Fruit fly (Drosophila melanogaster) whole organism, embryonic: ENCODE results near the gene Cyp4d20.

Experiments used
- Aef1 ChIP-seq: fragments of 200-800 bp; sonication (Bioruptor generic); IDR thresholded peaks from 3 replicates; pipeline ENCODE4 v1.3.6; 2022; ENCODE audit warnings: missing biosample characterization, missing genetic modification characterization
- CG10462 ChIP-seq: fragments of 200-800 bp; sonication (Bioruptor generic); optimal IDR thresholded peaks from 2 replicates; lab custom pipeline; 2016; ENCODE audit warnings: missing biosample characterization, missing genetic modification characterization
- CG10654 ChIP-seq: fragments of 200-800 bp; sonication (Bioruptor generic); optimal IDR thresholded peaks from 2 replicates; lab custom pipeline; 2016; ENCODE audit warnings: missing biosample characterization, missing genetic modification characterization
- CG11695 ChIP-seq: fragments of 200-800 bp; sonication (Bioruptor generic); IDR thresholded peaks from 3 replicates; pipeline ENCODE4 v1.3.6; 2022; ENCODE audit warnings: missing biosample characterization, missing genetic modification characterization
- CG2116 ChIP-seq: fragments of 200-800 bp; sonication (Bioruptor generic); optimal IDR thresholded peaks from 3 replicates; lab custom pipeline; 2018; ENCODE audit warnings: missing biosample characterization, mild to moderate bottlenecking, missing genetic modification characterization
- CG2120 ChIP-seq: fragments of 200-800 bp; sonication (Bioruptor generic); optimal IDR thresholded peaks from 3 replicates; lab custom pipeline; 2016; ENCODE audit warnings: missing biosample characterization, missing genetic modification characterization
- CG30020 ChIP-seq: fragments of 200-800 bp; optimal IDR thresholded peaks from 2 replicates; lab custom pipeline; 2019; ENCODE audit warnings: missing biosample characterization, mild to moderate bottlenecking, missing genetic modification characterization, moderate library complexity
- CG3065 ChIP-seq: fragments of 200-800 bp; sonication (Bioruptor generic); optimal IDR thresholded peaks from 2 replicates; lab custom pipeline; 2016; ENCODE audit warnings: missing biosample characterization, missing genetic modification characterization
- CG31365 ChIP-seq: fragments of 200-800 bp; sonication (Bioruptor generic); optimal IDR thresholded peaks from 2 replicates; lab custom pipeline; 2018; ENCODE audit warnings: missing biosample characterization, mild to moderate bottlenecking, missing genetic modification characterization
- CG5180 ChIP-seq: fragments of 200-800 bp; sonication (Bioruptor generic); optimal IDR thresholded peaks from 3 replicates; lab custom pipeline; 2017; ENCODE audit warnings: missing biosample characterization, missing genetic modification characterization, mild to moderate bottlenecking, moderate library complexity, missing genetic modification reagents
- CG6689 ChIP-seq: fragments of 200-800 bp; sonication (Bioruptor generic); IDR thresholded peaks from 2 replicates; pipeline ENCODE4 v1.3.6; 2022; ENCODE audit warnings: missing biosample characterization, missing genetic modification characterization
- CG6765 ChIP-seq: fragments of 200-800 bp; sonication (Bioruptor generic); optimal IDR thresholded peaks from 3 replicates; lab custom pipeline; 2017; ENCODE audit warnings: missing biosample characterization, mild to moderate bottlenecking, missing genetic modification characterization
- CG9727 ChIP-seq: fragments of 200-800 bp; sonication (Bioruptor generic); optimal IDR thresholded peaks from 3 replicates; lab custom pipeline; 2017; ENCODE audit warnings: missing biosample characterization, mild to moderate bottlenecking, missing genetic modification characterization
- CrebB ChIP-seq: fragments of 200-800 bp; sonication (Bioruptor generic); optimal IDR thresholded peaks from 3 replicates; lab custom pipeline; 2018; ENCODE audit warnings: missing biosample characterization, mild to moderate bottlenecking, missing genetic modification characterization
- Dip2 ChIP-seq: fragments of 200-800 bp; sonication (Bioruptor generic); IDR thresholded peaks from 2 replicates; pipeline ENCODE4 v1.3.6; 2022; ENCODE audit warnings: missing biosample characterization, missing genetic modification characterization
- Doc3 ChIP-seq: fragments of 200-800 bp; sonication (Bioruptor generic); IDR thresholded peaks from 3 replicates; pipeline ENCODE4 v1.3.6; 2022; ENCODE audit warnings: missing biosample characterization, missing genetic modification characterization; ENCODE audit not compliant: partially characterized antibody
- Dref ChIP-seq: fragments of 200-800 bp; sonication (Bioruptor generic); IDR thresholded peaks from 2 replicates; pipeline ENCODE4 v1.3.6; 2022; ENCODE audit warnings: missing biosample characterization, missing genetic modification characterization
- H15 ChIP-seq: fragments of 200-800 bp; sonication (Bioruptor generic); IDR thresholded peaks from 3 replicates; pipeline ENCODE4 v1.3.6; 2022; ENCODE audit warnings: missing biosample characterization, missing genetic modification characterization
- Kr ChIP-seq: fragments of 200-800 bp; sonication (Bioruptor generic); optimal IDR thresholded peaks from 2 replicates; lab custom pipeline; 2017; ENCODE audit warnings: missing biosample characterization, mild to moderate bottlenecking, missing genetic modification characterization
- MTF-1 ChIP-seq: fragments of 200-800 bp; sonication (Bioruptor generic); optimal IDR thresholded peaks from 2 replicates; lab custom pipeline; 2018; ENCODE audit warnings: missing biosample characterization, mild to moderate bottlenecking, missing genetic modification characterization, borderline replicate concordance
- Med ChIP-seq: fragments of 200-800 bp; sonication (Bioruptor generic); peaks from one replicate; lab custom pipeline; 2016; ENCODE audit warnings: missing biosample characterization, missing genetic modification characterization, mild to moderate bottlenecking, inconsistent platforms, moderate library complexity
- Side ChIP-seq: fragments of 200-800 bp; sonication (Bioruptor generic); optimal IDR thresholded peaks from 2 replicates; lab custom pipeline; 2016; ENCODE audit warnings: missing biosample characterization, missing genetic modification characterization
- Stat92E ChIP-seq, 3 experiments: fragments of >200 bp in 2 of 3; fragments of 200-800 bp in 1 of 3; sonication (Bioruptor generic) in 1 of 3; optimal IDR thresholded peaks; 2 replicates each; lab custom pipeline; 2017 to 2019; ENCODE audit warnings: missing biosample characterization in 3 of 3, missing genetic modification characterization in 3 of 3, mild to moderate bottlenecking in 1 of 3, moderate library complexity in 1 of 3
- Usf ChIP-seq: fragments of 200-800 bp; sonication (Bioruptor generic); optimal IDR thresholded peaks from 2 replicates; lab custom pipeline; 2017; ENCODE audit warnings: missing genotype, missing biosample characterization, missing genetic modification characterization
- crol ChIP-seq: fragments of 200-800 bp; sonication (Bioruptor generic); IDR thresholded peaks from 2 replicates; pipeline ENCODE4 v1.3.6; 2022; ENCODE audit warnings: missing biosample characterization, missing genetic modification characterization
- cwo ChIP-seq: fragments of 200-800 bp; sonication (Bioruptor generic); optimal IDR thresholded peaks from 3 replicates; lab custom pipeline; 2017; ENCODE audit warnings: missing biosample characterization, missing genetic modification characterization, mild to moderate bottlenecking, moderate library complexity, missing genetic modification reagents
- da ChIP-seq: fragments of 200-800 bp; sonication (Bioruptor generic); optimal IDR thresholded peaks from 2 replicates; lab custom pipeline; 2016; ENCODE audit warnings: missing biosample characterization, missing genetic modification characterization
- emc ChIP-seq: fragments of 200-800 bp; sonication (Bioruptor generic); optimal IDR thresholded peaks from 2 replicates; lab custom pipeline; 2016; ENCODE audit warnings: missing biosample characterization, missing genetic modification characterization
- gt ChIP-seq: fragments of 200-800 bp; sonication (Bioruptor generic); IDR thresholded peaks from 2 replicates; pipeline ENCODE4 v1.3.6; 2022; ENCODE audit warnings: missing biosample characterization, missing genetic modification characterization
- insv ChIP-seq, 2 experiments: fragments of 200-800 bp; sonication (Bioruptor generic); optimal IDR thresholded peaks; 3 replicates each; lab custom pipeline; 2016 to 2018; ENCODE audit warnings: missing biosample characterization in 2 of 2, missing genetic modification characterization in 2 of 2
- kah ChIP-seq: fragments of 200-800 bp; sonication (Bioruptor generic); optimal IDR thresholded peaks from 2 replicates; lab custom pipeline; 2018; ENCODE audit warnings: missing biosample characterization, mild to moderate bottlenecking, missing genetic modification characterization
- nerfin-2 ChIP-seq: fragments of 200-800 bp; sonication (Bioruptor generic); IDR thresholded peaks from 2 replicates; pipeline ENCODE4 v1.3.6; 2022; ENCODE audit warnings: missing biosample characterization, missing genetic modification characterization; ENCODE audit not compliant: partially characterized antibody
- peb ChIP-seq: fragments of 200-800 bp; sonication (Bioruptor generic); IDR thresholded peaks from 2 replicates; pipeline ENCODE4 v1.3.6; 2022; ENCODE audit warnings: missing biosample characterization, missing genetic modification characterization
- phol ChIP-seq: fragments of 200-800 bp; sonication (Bioruptor generic); optimal IDR thresholded peaks from 3 replicates; lab custom pipeline; 2018; ENCODE audit warnings: missing biosample characterization, mild to moderate bottlenecking, missing genetic modification characterization, moderate library complexity
- pros ChIP-seq: fragments of 200-800 bp; sonication (Bioruptor generic); optimal IDR thresholded peaks from 3 replicates; lab custom pipeline; 2019; ENCODE audit warnings: missing biosample characterization, mild to moderate bottlenecking, missing genetic modification characterization, moderate library complexity
- sd ChIP-seq: fragments of 200-800 bp; sonication (Bioruptor generic); optimal IDR thresholded peaks from 3 replicates; lab custom pipeline; 2018; ENCODE audit warnings: missing biosample characterization, mild to moderate bottlenecking, missing genetic modification characterization, moderate library complexity
- sens ChIP-seq: fragments of 200-800 bp; sonication (Bioruptor generic); peaks from one replicate; lab custom pipeline; 2016; ENCODE audit warnings: missing biosample characterization, missing genetic modification characterization
- sob ChIP-seq: fragments of 200-800 bp; sonication (Bioruptor generic); IDR thresholded peaks from 2 replicates; pipeline ENCODE4 v1.3.6; 2022; ENCODE audit warnings: missing biosample characterization, missing genetic modification characterization
- yki ChIP-seq: fragments of >200 bp; optimal IDR thresholded peaks from 3 replicates; lab custom pipeline; 2018
- z ChIP-seq: fragments of 200-800 bp; sonication (Bioruptor generic); IDR thresholded peaks from 3 replicates; pipeline ENCODE4 v1.3.6; 2022; ENCODE audit warnings: missing biosample characterization, missing genetic modification characterization

Gene Cyp4d20

DNA sequence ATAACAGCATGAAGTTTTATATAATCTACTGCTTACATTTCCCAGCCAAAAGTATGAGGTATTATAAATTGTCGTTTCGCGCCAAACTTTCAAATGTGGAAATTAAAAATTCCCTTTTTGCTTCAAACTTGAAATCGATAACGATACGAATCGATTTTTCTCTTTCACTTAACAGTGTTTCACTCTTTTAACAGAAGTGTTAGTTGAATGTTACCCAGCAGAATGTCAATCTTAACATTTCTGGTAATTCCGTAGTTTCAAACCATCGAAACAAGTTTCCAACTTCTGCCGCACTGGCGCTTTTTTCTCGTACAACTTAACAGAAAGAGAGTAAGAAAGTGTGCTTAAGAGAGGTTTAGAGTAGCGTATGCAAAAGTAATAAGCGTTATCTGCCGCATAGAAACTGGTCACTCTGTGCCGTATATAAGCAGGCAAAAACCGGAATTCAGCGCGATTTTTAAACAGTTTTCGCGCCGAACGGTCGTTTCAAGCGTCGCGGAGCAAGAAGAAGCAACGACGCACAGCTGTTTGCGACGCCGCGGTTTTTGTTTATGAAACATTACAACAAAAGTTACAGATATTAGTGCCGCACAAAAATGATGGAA is 11.7 kb downstream of the Cyp4d20 start (continued):
- TF ChIP-seq yki (lab: Kevin White, UChicago) (no peak), CG3065 (GFP tag; lab: Kevin White, UChicago) (no peak), Kr (GFP tag; lab: Kevin White, UChicago) (peak; percentile 4), MTF-1 (GFP tag; lab: Kevin White, UChicago) (peak; percentile 16), pros (peak; percentile 13), CG9727 (no peak), Doc3 (peak; percentile 38; the same call in 1 of the 3 replicates), CG5180 (GFP tag; lab: Kevin White, UChicago) (no peak), Usf (no peak), cwo (GFP tag; lab: Kevin White, UChicago) (no peak), CG10654 (GFP tag; lab: Kevin White, UChicago) (peak; percentile 1), CG11695 (GFP tag; lab: Robert Waterston, UW) (0 out of 3 replicates have a peak, but pooled peaks have one; percentile 16), sob (GFP tag; lab: Robert Waterston, UW) (peak; percentile 66), Dref (GFP tag; lab: Robert Waterston, UW) (peak; percentile 62), sd (tag; lab: Kevin White, UChicago) (peak; percentile 72), phol (tag; lab: Kevin White, UChicago) (peak; percentile 27), H15 (GFP tag; lab: Robert Waterston, UW) (no peak), nerfin-2 (no peak), Dip2 (GFP tag; lab: Robert Waterston, UW) (no peak), CG6765 (GFP tag; lab: Kevin White, UChicago) (peak; percentile 24), CG31365 (tag; lab: Kevin White, UChicago) (peak; percentile 80), Side (GFP tag; lab: Kevin White, UChicago) (no peak)
- TF ChIP-seq, all 482 proteins: peak for 228

DNA sequence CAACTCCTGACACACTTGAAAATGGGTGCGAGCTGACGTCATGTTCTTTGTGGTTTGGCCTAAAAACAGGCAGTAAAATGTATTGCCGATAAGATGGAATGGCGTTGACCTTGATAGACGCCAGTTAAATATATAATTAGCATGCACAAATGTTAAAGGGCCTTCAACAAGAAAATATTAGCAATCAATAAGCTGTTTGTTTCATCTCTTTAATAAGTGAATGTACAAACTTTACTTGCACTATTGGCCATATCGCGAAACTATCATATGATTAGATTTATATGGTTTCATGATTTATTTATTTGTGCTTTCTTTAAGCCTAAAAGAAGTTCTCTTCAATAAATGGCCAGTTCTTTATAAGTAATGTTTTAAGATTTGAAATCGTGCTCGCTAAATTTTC is 16.2 kb downstream of the Cyp4d20 start:
- TF ChIP-seq z (no peak), Aef1 (GFP tag; lab: Robert Waterston, UW) (no peak), Med (peak; percentile 12), emc (GFP tag; lab: Kevin White, UChicago) (no peak), CG2120 (GFP tag; lab: Kevin White, UChicago) (no peak), CG6689 (GFP tag; lab: Robert Waterston, UW) (no peak), sens (peak; percentile 67), peb (GFP tag; lab: Robert Waterston, UW) (no peak)

DNA sequence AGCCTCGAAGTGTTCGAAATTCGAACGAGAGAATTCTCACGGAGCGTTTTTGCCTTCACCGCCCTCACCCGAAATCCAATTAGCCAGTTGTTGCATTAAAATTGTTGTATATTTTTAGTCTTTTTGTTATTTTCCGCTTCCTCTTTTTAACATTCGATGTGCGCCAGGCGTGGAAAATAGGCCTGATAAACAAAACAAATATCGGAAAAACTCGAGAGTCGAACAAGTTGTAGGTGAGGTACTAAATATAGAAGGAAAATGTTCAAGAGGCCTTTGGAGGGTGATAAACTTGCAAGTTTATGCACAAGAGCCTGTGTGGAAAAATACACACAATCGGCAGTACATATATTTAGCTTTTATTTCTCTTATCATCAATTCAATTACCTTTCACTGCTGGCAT is 19.5 kb downstream of the Cyp4d20 start:
- TF ChIP-seq CrebB (tag; lab: Kevin White, UChicago) (no peak), crol (peak; percentile 17; the same call in 1 of the 2 replicates), CG30020 (no peak), CG10462 (no peak), da (no peak), gt (no peak), kah (GFP tag; lab: Kevin White, UChicago) (peak; percentile 86), insv (GFP tag; optimal IDR thresholded peaks at IDR 0.05; lab: Kevin White, UChicago) (peak in 1 of 2 experiments; percentile 37), CG2116 (GFP tag; lab: Kevin White, UChicago) (no peak), Stat92E (GFP tag; optimal IDR thresholded peaks at IDR 0.05; lab: Kevin White, UChicago) (no peak)
